Worm (Caenorhabditis elegans): ENCODE data around the gene W06H8.2.

ce11 chrV:6238347-6238746, 31.8 kb downstream of the W06H8.2 start:
- no peak for TF ChIP-seq fos-1 (tag; optimal IDR thresholded peaks at IDR 0.05)
- no peak for TF ChIP-seq ama-1 (optimal IDR thresholded peaks at IDR 0.05)
- no peak for TF ChIP-seq nhr-237 (tag; optimal IDR thresholded peaks at IDR 0.05)

Data from whole organism, L2 larva.